Comparison of ENCODE assay signal across 2 fruit fly cellular contexts in the genomic region with DNA sequence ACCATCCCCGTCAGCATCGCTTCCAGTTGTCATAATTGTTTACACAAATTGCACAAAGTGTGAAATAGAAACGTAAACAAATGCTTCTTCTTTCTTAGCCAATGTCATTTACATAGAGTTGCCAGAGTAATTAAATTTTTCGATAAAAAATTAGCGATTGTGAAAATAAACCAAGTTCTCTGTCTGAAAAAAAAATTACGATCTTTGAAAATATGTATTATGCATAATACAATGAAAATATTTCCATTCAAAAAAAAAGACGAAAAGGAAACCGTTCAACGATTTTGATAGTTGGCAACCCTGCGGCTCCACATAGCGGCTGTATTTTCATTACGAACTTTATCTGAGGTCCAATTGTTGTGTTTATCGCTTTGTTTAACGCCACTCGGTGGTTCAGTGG.
A peak's percentile ranks its signal among the peaks of the same experiment; 100 is the strongest.
TF ChIP-seq lines count a peak whose summit lies in the region.

A gene (minus strand): TSS at position 105 of the 400 bp plus-strand sequence.
A gene (plus strand): TSS at position 309 of the 400 bp plus-strand sequence.

TF ChIP-seq in whole organism, embryonic, 481 proteins besides CTCF, POLR2A, EP300 and RAD21 (continued from another document and continues in another):
- TF ChIP-seq CoRest (tag; optimal IDR thresholded peaks at IDR 0.05; lab: Kevin White, UChicago): peak; percentile 91
- TF ChIP-seq CG17612 (GFP tag; IDR thresholded peaks at IDR 0.05; lab: Robert Waterston, UW): peak; percentile 42; the same call in 1 of the 2 replicates
- peak; percentile 92 for TF ChIP-seq esg (GFP tag; conservative IDR thresholded peaks at IDR 0.05; lab: Robert Waterston, UW)
- peak; percentile 28 for TF ChIP-seq HmgD (GFP tag; optimal IDR thresholded peaks at IDR 0.05; lab: Kevin White, UChicago)
- peak; percentile 87 for TF ChIP-seq CG3838 (GFP tag; optimal IDR thresholded peaks at IDR 0.05; lab: Kevin White, UChicago)
- peak; percentile 90 for TF ChIP-seq Fer1 (GFP tag; optimal IDR thresholded peaks at IDR 0.05; lab: Kevin White, UChicago)
- TF ChIP-seq CG10565 (GFP tag; optimal IDR thresholded peaks at IDR 0.05; lab: Kevin White, UChicago): peak; percentile 10
- no peak for TF ChIP-seq usp (GFP tag; optimal IDR thresholded peaks at IDR 0.05; lab: Kevin White, UChicago)
- peak; percentile 90 for TF ChIP-seq CG18262 (tag; optimal IDR thresholded peaks at IDR 0.05; lab: Kevin White, UChicago)
- peak; percentile 87 for TF ChIP-seq CG8089 (GFP tag; optimal IDR thresholded peaks at IDR 0.05; lab: Kevin White, UChicago)
- peak; percentile 96 for TF ChIP-seq unpg (GFP tag; optimal IDR thresholded peaks at IDR 0.05; lab: Kevin White, UChicago)
- TF ChIP-seq Side (GFP tag; optimal IDR thresholded peaks at IDR 0.05; lab: Kevin White, UChicago): peak; percentile 87
- peak; percentile 91 for TF ChIP-seq CG2678 (tag; optimal IDR thresholded peaks at IDR 0.05; lab: Kevin White, UChicago)
- TF ChIP-seq wor (GFP tag; IDR thresholded peaks at IDR 0.05; lab: Robert Waterston, UW): peak; percentile 75
- peak; percentile 86 for TF ChIP-seq CG13296 (GFP tag; optimal IDR thresholded peaks at IDR 0.05; lab: Kevin White, UChicago)
- peak; percentile 35 for TF ChIP-seq TFAM (GFP tag; optimal IDR thresholded peaks at IDR 0.05; lab: Kevin White, UChicago)
- peak; percentile 77 for TF ChIP-seq CG4328 (GFP tag; optimal IDR thresholded peaks at IDR 0.05; lab: Kevin White, UChicago)
- TF ChIP-seq knrl (GFP tag; IDR thresholded peaks at IDR 0.05; lab: Robert Waterston, UW; ENCODE audit: partially characterized antibody): peak; percentile 45; the same call in 2 of the 3 replicates
- peak; percentile 59 for TF ChIP-seq CG31365 (tag; optimal IDR thresholded peaks at IDR 0.05; lab: Kevin White, UChicago)
- peak; percentile 82 for TF ChIP-seq Ets97D (GFP tag; optimal IDR thresholded peaks at IDR 0.05; lab: Kevin White, UChicago)
- peak; percentile 75 for TF ChIP-seq repo (GFP tag; optimal IDR thresholded peaks at IDR 0.05; lab: Kevin White, UChicago)
- no peak for TF ChIP-seq lov (optimal IDR thresholded peaks at IDR 0.05; lab: Kevin White, UChicago)
- TF ChIP-seq lov (GFP tag; IDR thresholded peaks at IDR 0.05; lab: Robert Waterston, UW): peak; percentile 67; the same call in 1 of the 3 replicates
- TF ChIP-seq CG12104 (GFP tag; optimal IDR thresholded peaks at IDR 0.05; lab: Kevin White, UChicago): peak; percentile 78
- peak; percentile 86 for TF ChIP-seq Ada2b (GFP tag; IDR thresholded peaks at IDR 0.05; lab: Robert Waterston, UW)
- TF ChIP-seq CG18619 (GFP tag; optimal IDR thresholded peaks at IDR 0.05; lab: Kevin White, UChicago): peak; percentile 84
- TF ChIP-seq ara (GFP tag; IDR thresholded peaks at IDR 0.05; lab: Robert Waterston, UW): peak; percentile 89
- TF ChIP-seq mam (GFP tag; optimal IDR thresholded peaks at IDR 0.05; lab: Kevin White, UChicago): peak; percentile 88
- peak; percentile 74 for TF ChIP-seq CG4730 (GFP tag; IDR thresholded peaks at IDR 0.05; lab: Robert Waterston, UW)
- no peak for TF ChIP-seq dmrt99B (tag; optimal IDR thresholded peaks at IDR 0.05; lab: Kevin White, UChicago)
- TF ChIP-seq Neu2 (GFP tag; optimal IDR thresholded peaks at IDR 0.05; lab: Kevin White, UChicago; ENCODE audit: borderline replicate concordance): peak; percentile 16
- peak; percentile 77 for TF ChIP-seq Lhr (GFP tag; optimal IDR thresholded peaks at IDR 0.05; lab: Kevin White, UChicago)
- peak; percentile 51; the same call in 1 of the 3 replicates for TF ChIP-seq sr (GFP tag; IDR thresholded peaks at IDR 0.05; lab: Robert Waterston, UW)
- TF ChIP-seq sd (tag; optimal IDR thresholded peaks at IDR 0.05; lab: Kevin White, UChicago): no peak
- TF ChIP-seq eve (GFP tag; optimal IDR thresholded peaks at IDR 0.05; lab: Kevin White, UChicago): no peak
- TF ChIP-seq tna (GFP tag; IDR thresholded peaks at IDR 0.05; lab: Robert Waterston, UW; ENCODE audit: partially characterized antibody): 0 out of 2 replicates have a peak, but pooled peaks have one; percentile 38
- no peak for TF ChIP-seq CG6175 (GFP tag; IDR thresholded peaks at IDR 0.05; lab: Robert Waterston, UW)
- TF ChIP-seq CG16813 (GFP tag; IDR thresholded peaks at IDR 0.05; lab: Robert Waterston, UW; ENCODE audit: partially characterized antibody): no peak
- TF ChIP-seq Hmr (GFP tag; optimal IDR thresholded peaks at IDR 0.05; lab: Kevin White, UChicago): no peak
- peak; percentile 95 for TF ChIP-seq CG12659 (GFP tag; optimal IDR thresholded peaks at IDR 0.05; lab: Kevin White, UChicago)
- peak; percentile 53 for TF ChIP-seq MTF-1 (GFP tag; optimal IDR thresholded peaks at IDR 0.05; lab: Kevin White, UChicago; ENCODE audit: borderline replicate concordance)
- peak; percentile 77 for TF ChIP-seq Myb (GFP tag; optimal IDR thresholded peaks at IDR 0.05; lab: Kevin White, UChicago)
- peak; percentile 78 for TF ChIP-seq Nf-YC (tag; optimal IDR thresholded peaks at IDR 0.05; lab: Kevin White, UChicago)
- peak; percentile 74 for TF ChIP-seq CG15696 (tag; optimal IDR thresholded peaks at IDR 0.05; lab: Kevin White, UChicago)
- TF ChIP-seq onecut (GFP tag; IDR thresholded peaks at IDR 0.05; lab: Robert Waterston, UW): peak; percentile 81
- TF ChIP-seq Dip2 (GFP tag; IDR thresholded peaks at IDR 0.05; lab: Robert Waterston, UW): no peak
- TF ChIP-seq lmd (GFP tag; IDR thresholded peaks at IDR 0.05; lab: Robert Waterston, UW): peak; percentile 90
- TF ChIP-seq Taf1 (GFP tag; IDR thresholded peaks at IDR 0.05; lab: Robert Waterston, UW): peak; percentile 72
- TF ChIP-seq tup (GFP tag; optimal IDR thresholded peaks at IDR 0.05; lab: Kevin White, UChicago): peak; percentile 42
- peak; percentile 49 for TF ChIP-seq BEAF-32 (GFP tag; optimal IDR thresholded peaks at IDR 0.05; lab: Kevin White, UChicago)
- peak; percentile 81 for TF ChIP-seq CG10543 (GFP tag; optimal IDR thresholded peaks at IDR 0.05; lab: Kevin White, UChicago)
- TF ChIP-seq Doc3 (GFP tag; IDR thresholded peaks at IDR 0.05; lab: Robert Waterston, UW; ENCODE audit: partially characterized antibody): 0 out of 3 replicates have a peak, but pooled peaks have one; percentile 13
- peak; percentile 57 for TF ChIP-seq CG4707 (GFP tag; optimal IDR thresholded peaks at IDR 0.05; lab: Kevin White, UChicago)
- TF ChIP-seq Six4 (GFP tag; optimal IDR thresholded peaks at IDR 0.05; lab: Kevin White, UChicago): peak; percentile 82
- no peak for TF ChIP-seq CG8281 (tag; optimal IDR thresholded peaks at IDR 0.05; lab: Kevin White, UChicago)
- TF ChIP-seq Dip3 (GFP tag; optimal IDR thresholded peaks at IDR 0.05; lab: Kevin White, UChicago): peak; percentile 84
- TF ChIP-seq CG11247 (GFP tag; IDR thresholded peaks at IDR 0.05; lab: Robert Waterston, UW): peak; percentile 88
- peak; percentile 94 for TF ChIP-seq CG11695 (GFP tag; IDR thresholded peaks at IDR 0.05; lab: Robert Waterston, UW)
- no peak for TF ChIP-seq CG14860 (GFP tag; IDR thresholded peaks at IDR 0.05; lab: Robert Waterston, UW; ENCODE audit: partially characterized antibody)
- TF ChIP-seq gem (tag; optimal IDR thresholded peaks at IDR 0.05; lab: Kevin White, UChicago): peak; percentile 96

TF ChIP-seq in whole organism, prepupa, 60 proteins besides CTCF, POLR2A, EP300 and RAD21 (continued from another document):
- peak; percentile 89 for TF ChIP-seq CG8632 (GFP tag; optimal IDR thresholded peaks at IDR 0.05; lab: Kevin White, UChicago)
- TF ChIP-seq CG34406 (GFP tag; optimal IDR thresholded peaks at IDR 0.05; lab: Kevin White, UChicago): peak; percentile 93
- peak; percentile 88 for TF ChIP-seq Gug (GFP tag; IDR thresholded peaks at IDR 0.05; lab: Robert Waterston, UW)
- TF ChIP-seq Sox14 (GFP tag; optimal IDR thresholded peaks at IDR 0.05; lab: Kevin White, UChicago): peak; percentile 94
- no peak for TF ChIP-seq CG16779 (tag; optimal IDR thresholded peaks at IDR 0.05; lab: Kevin White, UChicago)
- TF ChIP-seq CG11294 (GFP tag; IDR thresholded peaks at IDR 0.05; lab: Robert Waterston, UW): peak; percentile 81; the same call in 1 of the 2 replicates
- TF ChIP-seq Blimp-1 (GFP tag; optimal IDR thresholded peaks at IDR 0.05; lab: Kevin White, UChicago): peak; percentile 55
- TF ChIP-seq Sox15 (GFP tag; optimal IDR thresholded peaks at IDR 0.05; lab: Kevin White, UChicago): peak; percentile 69
- no peak for TF ChIP-seq fd85E (GFP tag; optimal IDR thresholded peaks at IDR 0.05; lab: Kevin White, UChicago)
